Worm (Caenorhabditis elegans): ENCODE results near the gene C27F2.6.

ce11 chrIII:5025136-5025629 lies 44.9 kb upstream of the C27F2.6 start:
- TF ChIP-seq dpl-1 (GFP tag; optimal IDR thresholded peaks at IDR 0.05) (no peak), tbx-9 (tag; optimal IDR thresholded peaks at IDR 0.05; ENCODE audit: borderline replicate concordance) (peak; percentile 63), ceh-40 (GFP tag; IDR thresholded peaks at IDR 0.05) (0 out of 2 replicates have a peak, but pooled peaks have one; percentile 16), B0019.2 (GFP tag; conservative IDR thresholded peaks at IDR 0.05) (no peak), pha-4 (tag; optimal IDR thresholded peaks at IDR 0.05) (peak; percentile 2), snpc-4 (GFP tag; optimal IDR thresholded peaks at IDR 0.05) (no peak), snpc-4 (tag; optimal IDR thresholded peaks at IDR 0.05) (peak in 2 of 4 experiments; percentile 26 to 43), atf-7 (tag; optimal IDR thresholded peaks at IDR 0.05) (peak; percentile 27), ekl-4 (GFP tag; IDR thresholded peaks at IDR 0.05) (peak; percentile 51; the same call in 1 of the 2 replicates), mes-4 (tag; optimal IDR thresholded peaks at IDR 0.05) (no peak), gei-17 (GFP tag; optimal IDR thresholded peaks at IDR 0.05) (peak; percentile 7), Y53F4B.3 (GFP tag; IDR thresholded peaks at IDR 0.05) (peak; percentile 53; the same call in 1 of the 2 replicates), die-1 (tag; optimal IDR thresholded peaks at IDR 0.05) (peak; percentile 23)

All from whole organism, young adult.